Worm (Caenorhabditis elegans) whole organism, L1 larva: ENCODE data around the gene F21C10.10.

Experiments used
- C04F5.9 ChIP-seq: sonication (generic microtip); optimal IDR thresholded peaks from 2 replicates; lab custom pipeline; 2016; ENCODE audit warnings: missing genetic modification characterization, missing compliant biosample characterization
- F16B12.6 ChIP-seq: fragments of 150-350 bp; optimal IDR thresholded peaks from 2 replicates; lab custom pipeline; 2014; ENCODE audit warnings: missing biosample characterization, missing genetic modification characterization
- aly-2 ChIP-seq: fragments of 150-350 bp; optimal IDR thresholded peaks from 2 replicates; lab custom pipeline; 2014; ENCODE audit warnings: missing biosample characterization, missing genetic modification characterization
- ama-1 ChIP-seq: fragments of 150-350 bp; optimal IDR thresholded peaks from 2 replicates; lab custom pipeline; 2014
- blmp-1 ChIP-seq: fragments of 150-350 bp; optimal IDR thresholded peaks from 2 replicates; lab custom pipeline; 2014; ENCODE audit warnings: missing biosample characterization, missing genetic modification characterization
- ceh-63 ChIP-seq: fragments of 200-800 bp; sonication (Bioruptor generic); optimal IDR thresholded peaks from 2 replicates; lab custom pipeline; 2018; ENCODE audit warnings: mild to moderate bottlenecking, missing genetic modification characterization, missing compliant biosample characterization
- ceh-82 ChIP-seq, 3 experiments: fragments of 150-350 bp in 1 of 3; sonication (generic microtip) in 2 of 3; optimal IDR thresholded peaks; 2 replicates each; lab custom pipeline; 2014 to 2017; ENCODE audit warnings: missing biosample characterization in 3 of 3, missing genetic modification characterization in 3 of 3
- ceh-90 ChIP-seq: sonication (generic microtip); optimal IDR thresholded peaks from 2 replicates; lab custom pipeline; 2016; ENCODE audit warnings: missing genetic modification characterization, missing compliant biosample characterization
- efl-3 ChIP-seq: fragments of 200-800 bp; sonication (Bioruptor generic); optimal IDR thresholded peaks from 2 replicates; lab custom pipeline; 2018; ENCODE audit warnings: mild to moderate bottlenecking, missing genetic modification characterization, missing compliant biosample characterization
- egl-27 ChIP-seq, 2 experiments: fragments of 150-350 bp in 1 of 2; sonication (generic microtip); optimal IDR thresholded peaks; 3 replicates each; lab custom pipeline; 2017 to 2018; ENCODE audit warnings: missing biosample characterization in 2 of 2, missing genetic modification characterization in 2 of 2, missing genetic modification reagents in 2 of 2
- elt-2 ChIP-seq: sonication (generic microtip); optimal IDR thresholded peaks from 2 replicates; lab custom pipeline; 2016; ENCODE audit warnings: missing genetic modification characterization, mild to moderate bottlenecking, inconsistent platforms, missing compliant biosample characterization, missing genetic modification reagents
- elt-3 ChIP-seq, 6 experiments: fragments of 150-350 bp in 1 of 6; sonication (generic microtip); optimal IDR thresholded peaks; 2 replicates each; lab custom pipeline; 2017 to 2018; ENCODE audit warnings: missing biosample characterization in 6 of 6, missing genetic modification characterization in 6 of 6, inconsistent platforms in 1 of 6
- fkh-10 ChIP-seq: sonication (generic microtip); optimal IDR thresholded peaks from 2 replicates; lab custom pipeline; 2017; ENCODE audit warnings: missing biosample characterization, missing genetic modification reagents, missing genetic modification characterization
- jun-1 ChIP-seq: fragments of 150-350 bp; optimal IDR thresholded peaks from 2 replicates; lab custom pipeline; 2014; ENCODE audit warnings: missing biosample characterization, missing genetic modification reagents, missing genetic modification characterization
- lin-14 ChIP-seq: fragments of 200-800 bp; sonication (Bioruptor generic); optimal IDR thresholded peaks from 2 replicates; lab custom pipeline; 2018; ENCODE audit warnings: mild to moderate bottlenecking, missing genetic modification characterization, moderate library complexity, missing compliant biosample characterization
- lin-15B ChIP-seq: fragments of 150-350 bp; sonication (generic microtip); optimal IDR thresholded peaks from 3 replicates; lab custom pipeline; 2014; ENCODE audit warnings: missing biosample characterization, missing genetic modification characterization
- lin-35 ChIP-seq, 2 experiments: fragments of 150-350 bp; optimal IDR thresholded peaks; 2 replicates each; lab custom pipeline; 2014; ENCODE audit warnings: missing biosample characterization in 2 of 2, missing genetic modification characterization in 2 of 2, missing genetic modification reagents in 2 of 2
- lin-39 ChIP-seq: fragments of 150-350 bp; optimal IDR thresholded peaks from 2 replicates; lab custom pipeline; 2014; ENCODE audit warnings: missing biosample characterization, missing genetic modification reagents, missing genetic modification characterization
- lsy-2 ChIP-seq, 2 experiments: fragments of 150-350 bp; optimal IDR thresholded peaks; 2 replicates each; lab custom pipeline; 2014; ENCODE audit warnings: missing biosample characterization in 2 of 2, missing genetic modification characterization in 2 of 2
- mab-9 ChIP-seq: fragments of 200-800 bp; sonication (Bioruptor generic); IDR thresholded peaks from 2 replicates; pipeline ENCODE4 v1.3.6; 2022; ENCODE audit warnings: missing genetic modification reagents, missing genetic modification characterization, missing compliant biosample characterization
- mdl-1 ChIP-seq, 2 experiments: fragments of 150-350 bp; optimal IDR thresholded peaks; 2 replicates each; lab custom pipeline; 2014 to 2017; ENCODE audit warnings: missing biosample characterization in 2 of 2, missing genetic modification characterization in 2 of 2, inconsistent platforms in 1 of 2
- mef-2 ChIP-seq: fragments of 150-350 bp; optimal IDR thresholded peaks from 2 replicates; lab custom pipeline; 2014; ENCODE audit warnings: missing biosample characterization, missing genetic modification characterization
- mep-1 ChIP-seq: fragments of 150-350 bp; optimal IDR thresholded peaks from 2 replicates; lab custom pipeline; 2014; ENCODE audit warnings: missing biosample characterization, missing genetic modification characterization
- nhr-19 ChIP-seq: fragments of 200-800 bp; sonication (Bioruptor generic); conservative IDR thresholded peaks from 2 replicates; pipeline ENCODE4 v1.3.6; 2022; ENCODE audit warnings: missing genetic modification characterization, missing compliant biosample characterization
- nhr-20 ChIP-seq: sonication (generic microtip); optimal IDR thresholded peaks from 2 replicates; lab custom pipeline; 2016; ENCODE audit warnings: mild to moderate bottlenecking, missing genetic modification characterization, missing compliant biosample characterization
- nhr-237 ChIP-seq: fragments of 150-350 bp; optimal IDR thresholded peaks from 2 replicates; lab custom pipeline; 2014; ENCODE audit warnings: missing biosample characterization, missing genetic modification characterization
- nhr-28 ChIP-seq: fragments of 150-350 bp; optimal IDR thresholded peaks from 2 replicates; lab custom pipeline; 2014; ENCODE audit warnings: missing biosample characterization, missing genetic modification characterization
- nhr-47 ChIP-seq: sonication (generic microtip); optimal IDR thresholded peaks from 2 replicates; lab custom pipeline; 2016; ENCODE audit warnings: mild to moderate bottlenecking, missing genetic modification characterization, moderate library complexity, missing compliant biosample characterization
- nhr-71 ChIP-seq: sonication (generic microtip); optimal IDR thresholded peaks from 2 replicates; lab custom pipeline; 2016; ENCODE audit warnings: mild to moderate bottlenecking, missing genetic modification characterization, moderate library complexity, missing compliant biosample characterization
- nhr-84 ChIP-seq: sonication (generic microtip); optimal IDR thresholded peaks from 2 replicates; lab custom pipeline; 2017; ENCODE audit warnings: missing biosample characterization, missing genetic modification characterization
- nhr-85 ChIP-seq: sonication (generic microtip); peaks from one replicate; lab custom pipeline; 2016; ENCODE audit warnings: missing genetic modification characterization, inconsistent platforms, missing compliant biosample characterization
- pax-3 ChIP-seq: fragments of 200-800 bp; sonication (Bioruptor generic); optimal IDR thresholded peaks from 2 replicates; lab custom pipeline; 2018; ENCODE audit warnings: mild to moderate bottlenecking, missing genetic modification characterization, moderate library complexity, missing compliant biosample characterization
- rnt-1 ChIP-seq: sonication (generic microtip); optimal IDR thresholded peaks from 2 replicates; lab custom pipeline; 2016; ENCODE audit warnings: mild to moderate bottlenecking, missing genetic modification characterization, moderate library complexity, missing compliant biosample characterization
- snpc-4 ChIP-seq: fragments of 150-350 bp; optimal IDR thresholded peaks from 2 replicates; lab custom pipeline; 2014; ENCODE audit warnings: missing biosample characterization, missing genetic modification characterization
- snu-23 ChIP-seq: sonication (generic microtip); optimal IDR thresholded peaks from 2 replicates; lab custom pipeline; 2016; ENCODE audit warnings: missing genetic modification characterization, missing compliant biosample characterization
- sptf-1 ChIP-seq: fragments of 150-350 bp; optimal IDR thresholded peaks from 2 replicates; lab custom pipeline; 2014; ENCODE audit warnings: missing biosample characterization, missing genetic modification characterization
- sup-37 ChIP-seq: fragments of 200-800 bp; sonication (Bioruptor generic); optimal IDR thresholded peaks from 2 replicates; lab custom pipeline; 2018; ENCODE audit warnings: mild to moderate bottlenecking, missing genetic modification characterization, missing compliant biosample characterization
- tlp-1 ChIP-seq: fragments of 150-350 bp; optimal IDR thresholded peaks from 2 replicates; lab custom pipeline; 2014; ENCODE audit warnings: missing biosample characterization, missing genetic modification characterization
- unc-130 ChIP-seq: fragments of 150-350 bp; optimal IDR thresholded peaks from 2 replicates; lab custom pipeline; 2017; ENCODE audit warnings: missing biosample characterization, missing genetic modification characterization, inconsistent platforms
- unc-62 ChIP-seq: fragments of 150-350 bp; optimal IDR thresholded peaks from 2 replicates; lab custom pipeline; 2014; ENCODE audit warnings: missing biosample characterization, missing genetic modification reagents, missing genetic modification characterization
- xbp-1 ChIP-seq: sonication (generic microtip); optimal IDR thresholded peaks from 2 replicates; lab custom pipeline; 2016; ENCODE audit warnings: missing genetic modification characterization, missing compliant biosample characterization
- zag-1 ChIP-seq: fragments of 150-350 bp; optimal IDR thresholded peaks from 2 replicates; lab custom pipeline; 2014; ENCODE audit warnings: missing biosample characterization, missing genetic modification characterization

Gene F21C10.10

ce11 chrV:9085845-9086244 is 10.2 kb upstream of the F21C10.10 start:
- TF ChIP-seq elt-3 (tag; optimal IDR thresholded peaks at IDR 0.05; lab: Kevin White, UChicago) (peak in 2 of 6 experiments; percentile 24 to 28), nhr-28 (tag; lab: Kevin White, UChicago) (no peak), elt-2 (tag; lab: Kevin White, UChicago) (no peak), C04F5.9 (tag; lab: Kevin White, UChicago) (no peak), blmp-1 (no peak), jun-1 (tag; lab: Kevin White, UChicago) (no peak), lin-35 (GFP tag; optimal IDR thresholded peaks at IDR 0.05; lab: Kevin White, UChicago) (peak in 1 of 2 experiments; percentile 13), ceh-90 (tag; lab: Kevin White, UChicago) (no peak), aly-2 (tag; lab: Kevin White, UChicago) (no peak), nhr-85 (tag; lab: Kevin White, UChicago) (peak; percentile 82), egl-27 (tag; optimal IDR thresholded peaks at IDR 0.05; lab: Kevin White, UChicago) (no peak), efl-3 (GFP tag; lab: Kevin White, UChicago) (no peak), fkh-10 (GFP tag; lab: Kevin White, UChicago) (no peak), mep-1 (tag; lab: Kevin White, UChicago) (peak; percentile 26), sup-37 (GFP tag; lab: Kevin White, UChicago) (no peak)

DNA sequence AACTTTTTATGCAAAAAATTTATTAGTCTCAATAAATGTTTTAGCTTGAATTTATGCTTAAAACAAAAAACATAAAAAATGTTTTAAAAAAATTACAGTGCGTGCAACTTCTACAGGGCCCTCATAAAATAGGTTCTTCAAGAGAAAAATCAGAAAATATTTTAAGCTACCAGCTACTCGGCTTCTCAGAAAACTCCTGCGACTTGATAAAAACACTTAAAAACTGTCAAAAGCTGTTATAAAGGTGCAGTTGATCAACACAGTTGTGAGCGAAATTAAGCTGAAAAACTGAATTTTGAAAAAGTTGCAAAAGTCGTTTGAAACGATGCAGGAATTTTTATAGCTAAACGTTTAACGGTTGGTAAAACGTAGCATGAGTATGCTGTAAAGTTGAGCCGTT is 7.3 kb upstream of the F21C10.10 start:
- TF ChIP-seq elt-2 (tag; lab: Kevin White, UChicago): no peak
- no peak for TF ChIP-seq xbp-1 (tag; lab: Kevin White, UChicago)
- TF ChIP-seq mdl-1 (tag; optimal IDR thresholded peaks at IDR 0.05; lab: Kevin White, UChicago): no peak
- TF ChIP-seq ama-1 (lab: Kevin White, UChicago): peak; percentile 76
- 0 out of 2 replicates have a peak, but pooled peaks have one; percentile 8 for TF ChIP-seq mab-9
- TF ChIP-seq sptf-1: no peak
- no peak for TF ChIP-seq sup-37 (GFP tag; lab: Kevin White, UChicago)
- no peak for TF ChIP-seq nhr-237 (tag; lab: Kevin White, UChicago)
- TF ChIP-seq efl-3 (GFP tag; lab: Kevin White, UChicago): no peak
- no peak for TF ChIP-seq unc-62
- TF ChIP-seq nhr-71 (tag; lab: Kevin White, UChicago): no peak
- TF ChIP-seq nhr-85 (tag; lab: Kevin White, UChicago): peak; percentile 20

- peak; percentile 40 for TF ChIP-seq snpc-4 (tag; lab: Kevin White, UChicago)
- TF ChIP-seq, all 84 proteins: peak for 1; not testable (repeated sequence) for 83
Observed at ce11 chrV:9090824-9091798, 5.0 kb upstream of the F21C10.10 start.

ce11 chrV:9092209-9092608 is 3.9 kb upstream of the F21C10.10 start, which contains the start of gene T27E4.1:
TSS of gene T27E4.1 (plus strand) at chrV:9092345.
- TF ChIP-seq tlp-1 (tag; lab: Kevin White, UChicago) (no peak), lin-14 (peak; percentile 63)

DNA sequence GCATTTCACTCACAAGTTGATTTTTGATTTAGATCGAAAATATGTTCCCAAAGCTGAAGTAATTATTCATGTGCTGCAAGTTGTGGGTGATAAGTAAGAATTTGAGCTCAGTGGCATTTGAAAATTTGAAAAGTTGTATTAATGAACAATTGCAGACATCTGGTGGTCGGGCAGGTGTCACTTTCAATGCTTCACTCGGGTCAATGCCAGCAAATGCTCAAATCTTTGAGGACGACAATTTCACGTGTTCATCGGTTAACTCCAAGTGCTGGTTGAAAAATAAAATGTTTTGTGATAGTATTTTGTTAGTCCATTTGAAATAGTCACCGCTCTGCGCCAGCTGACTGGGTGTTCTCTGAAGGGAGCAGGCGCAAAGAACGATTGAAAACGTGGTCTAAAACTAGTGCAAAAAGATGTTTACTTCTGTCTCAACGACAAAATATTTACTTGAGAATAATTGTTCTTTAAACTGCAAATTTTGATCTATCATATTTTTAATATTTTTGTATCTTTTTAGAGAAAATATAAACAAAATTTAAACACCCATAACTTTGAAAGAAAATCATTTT is 1.9 kb upstream of the F21C10.10 start:
- TF ChIP-seq ama-1 (lab: Kevin White, UChicago) (peak; percentile 26), lin-39 (tag; lab: Kevin White, UChicago) (peak; percentile 35), aly-2 (tag; lab: Kevin White, UChicago) (no peak), ceh-90 (tag; lab: Kevin White, UChicago) (no peak), ceh-63 (GFP tag; lab: Kevin White, UChicago) (no peak), nhr-19 (GFP tag; lab: Robert Waterston, UW) (peak; percentile 100), lsy-2 (tag; optimal IDR thresholded peaks at IDR 0.05; lab: Kevin White, UChicago) (peak; percentile 59 to 64), zag-1 (tag; lab: Kevin White, UChicago) (no peak), elt-2 (tag; lab: Kevin White, UChicago) (peak; percentile 82), lin-35 (GFP tag; optimal IDR thresholded peaks at IDR 0.05; lab: Kevin White, UChicago) (peak; percentile 52 to 83), mef-2 (peak; percentile 11), nhr-20 (tag; lab: Kevin White, UChicago) (peak; percentile 96), unc-130 (peak; percentile 95), nhr-84 (no peak), nhr-47 (tag; lab: Kevin White, UChicago) (peak; percentile 67), lin-15B (no peak), F16B12.6 (tag; lab: Kevin White, UChicago) (no peak), nhr-71 (tag; lab: Kevin White, UChicago) (peak; percentile 93), ceh-82 (tag; optimal IDR thresholded peaks at IDR 0.05; lab: Kevin White, UChicago) (no peak), pax-3 (peak; percentile 28), snu-23 (GFP tag; lab: Kevin White, UChicago) (peak; percentile 89), rnt-1 (peak; percentile 68)
